Fruit fly (Drosophila melanogaster) whole organism: ENCODE results near the gene yata.

Experiments
- CG8478 ChIP-seq: fragments of >200 bp; optimal IDR thresholded peaks from 2 replicates; lab custom pipeline; 2018; ENCODE audit warnings: inconsistent platforms
- Dll ChIP-seq: fragments of >200 bp; optimal IDR thresholded peaks from 2 replicates; lab custom pipeline; 2017
- EcR ChIP-seq, 2 experiments: fragments of >200 bp; optimal IDR thresholded peaks; 2 replicates each; lab custom pipeline; 2017; ENCODE audit warnings: missing biosample characterization in 2 of 2, missing genetic modification characterization in 2 of 2, missing genetic modification reagents in 2 of 2
- pan ChIP-seq: fragments of >200 bp; optimal IDR thresholded peaks from 2 replicates; lab custom pipeline; 2017
- psq ChIP-seq: fragments of >200 bp; optimal IDR thresholded peaks from 2 replicates; lab custom pipeline; 2017
- usp ChIP-seq: fragments of >200 bp; optimal IDR thresholded peaks from 2 replicates; lab custom pipeline; 2017; ENCODE audit warnings: missing biosample characterization, missing genetic modification characterization, mixed read lengths

The yata gene

dm6 chr3R:29790183-29790582 lies 41.2 kb downstream of the yata start:
- TF ChIP-seq usp (GFP tag; lab: Kevin White, UChicago) = no peak
- TF ChIP-seq CG8478 = no peak
- no peak for TF ChIP-seq EcR (GFP tag; optimal IDR thresholded peaks at IDR 0.05; lab: Kevin White, UChicago)

dm6 chr3R:29794161-29794882 lies 45.3 kb downstream of the yata start, which contains the start of gene sro:
Gene sro, plus strand, starts transcription at chr3R:29794597.
- TF ChIP-seq EcR (GFP tag; optimal IDR thresholded peaks at IDR 0.05; lab: Kevin White, UChicago) (no peak), psq (lab: Kevin White, UChicago) (no peak), usp (GFP tag; lab: Kevin White, UChicago) (no peak), Dll (lab: Kevin White, UChicago) (no peak), pan (lab: Kevin White, UChicago) (no peak), CG8478 (no peak)

- no peak for TF ChIP-seq pan (lab: Kevin White, UChicago)
- no peak for TF ChIP-seq EcR (GFP tag; optimal IDR thresholded peaks at IDR 0.05; lab: Kevin White, UChicago)
- TF ChIP-seq psq (lab: Kevin White, UChicago) = no peak
- TF ChIP-seq Dll (lab: Kevin White, UChicago) = no peak
- TF ChIP-seq CG8478 = no peak
These were observed 48.2 kb downstream of the yata start for dm6 chr3R:29797183-29797582.

- TF ChIP-seq EcR (GFP tag; optimal IDR thresholded peaks at IDR 0.05; lab: Kevin White, UChicago) = no peak
- TF ChIP-seq pan (lab: Kevin White, UChicago) = no peak
- TF ChIP-seq CG8478 = no peak
- no peak for TF ChIP-seq Dll (lab: Kevin White, UChicago)
- TF ChIP-seq usp (GFP tag; lab: Kevin White, UChicago) = no peak
- TF ChIP-seq psq (lab: Kevin White, UChicago) = no peak
These were observed 50.1 kb downstream of the yata start, which contains the start of the genes Rnb and Drice for dm6 chr3R:29798966-29799680. Gene Rnb, minus strand, starts transcription at chr3R:29799354. Gene Drice, plus strand, starts transcription at chr3R:29799658.

- no peak for TF ChIP-seq pan (lab: Kevin White, UChicago)
These were observed 50.6 kb downstream of the yata start for dm6 chr3R:29799681-29800028.

dm6 chr3R:29802753-29803313 lies 53.8 kb downstream of the yata start, which contains the start of the genes Etfb and CG7789:
Gene Etfb, minus strand, starts transcription at chr3R:29802945.
Gene CG7789, plus strand, starts transcription at chr3R:29803196.
- no peak for TF ChIP-seq pan (lab: Kevin White, UChicago)
- no peak for TF ChIP-seq EcR (GFP tag; optimal IDR thresholded peaks at IDR 0.05; lab: Kevin White, UChicago)
- TF ChIP-seq usp (GFP tag; lab: Kevin White, UChicago) = no peak
- TF ChIP-seq Dll (lab: Kevin White, UChicago) = no peak
